Fruit fly (Drosophila melanogaster) whole organism, embryonic: ENCODE measurements around the gene Vha100-2.
A peak's percentile ranks its signal among the peaks of the same experiment; 100 is the strongest.

ENCODE experiments used
- Aef1 ChIP-seq: fragments of 200-800 bp; sonication (Bioruptor generic); IDR thresholded peaks from 3 replicates; pipeline ENCODE4 v1.3.6; 2022; ENCODE audit warnings: missing biosample characterization, missing genetic modification characterization
- CG10147 ChIP-seq: fragments of 200-800 bp; sonication (Bioruptor generic); optimal IDR thresholded peaks from 2 replicates; lab custom pipeline; 2019; ENCODE audit warnings: missing biosample characterization, mild to moderate bottlenecking, missing genetic modification characterization, moderate library complexity
- CG12219 ChIP-seq: fragments of 200-800 bp; sonication (Bioruptor generic); optimal IDR thresholded peaks from 3 replicates; lab custom pipeline; 2018; ENCODE audit warnings: missing biosample characterization, mild to moderate bottlenecking, missing genetic modification characterization
- CG12659 ChIP-seq: fragments of 200-800 bp; sonication (Bioruptor generic); optimal IDR thresholded peaks from 3 replicates; lab custom pipeline; 2017; ENCODE audit warnings: mild to moderate bottlenecking, missing biosample characterization, missing genetic modification reagents, missing genetic modification characterization
- CG12769 ChIP-seq: fragments of 200-800 bp; sonication (Bioruptor generic); optimal IDR thresholded peaks from 2 replicates; lab custom pipeline; 2019; ENCODE audit warnings: missing biosample characterization, mild to moderate bottlenecking, missing genetic modification characterization, moderate library complexity
- CG12942 ChIP-seq: fragments of 200-800 bp; sonication (Bioruptor generic); optimal IDR thresholded peaks from 3 replicates; lab custom pipeline; 2016; ENCODE audit warnings: missing biosample characterization, missing genetic modification characterization
- CG13123 ChIP-seq: fragments of 200-800 bp; sonication (Bioruptor generic); optimal IDR thresholded peaks from 2 replicates; lab custom pipeline; 2016; ENCODE audit warnings: missing biosample characterization, missing genetic modification characterization
- CG13287 ChIP-seq: fragments of 200-800 bp; sonication (Bioruptor generic); IDR thresholded peaks from 2 replicates; pipeline ENCODE4 v1.3.6; 2022; ENCODE audit warnings: missing biosample characterization, missing genetic modification characterization; ENCODE audit not compliant: partially characterized antibody
- CG17328 ChIP-seq: fragments of 200-800 bp; sonication (Bioruptor generic); IDR thresholded peaks from 2 replicates; pipeline ENCODE4 v1.3.6; 2022; ENCODE audit warnings: missing biosample characterization, missing genetic modification characterization
- CG2120 ChIP-seq: fragments of 200-800 bp; sonication (Bioruptor generic); optimal IDR thresholded peaks from 3 replicates; lab custom pipeline; 2016; ENCODE audit warnings: missing biosample characterization, missing genetic modification characterization
- CG3407 ChIP-seq: fragments of 200-800 bp; sonication (Bioruptor generic); optimal IDR thresholded peaks from 2 replicates; lab custom pipeline; 2018; ENCODE audit warnings: missing biosample characterization, mild to moderate bottlenecking, missing genetic modification characterization
- CG34376 ChIP-seq: fragments of 200-800 bp; sonication (Bioruptor generic); optimal IDR thresholded peaks from 2 replicates; lab custom pipeline; 2018; ENCODE audit warnings: missing biosample characterization, mild to moderate bottlenecking, missing genetic modification characterization
- CG3995 ChIP-seq: fragments of 200-800 bp; sonication (Bioruptor generic); optimal IDR thresholded peaks from 3 replicates; lab custom pipeline; 2016; ENCODE audit warnings: missing biosample characterization, missing genetic modification characterization
- CG4328 ChIP-seq: fragments of 200-800 bp; sonication (Bioruptor generic); optimal IDR thresholded peaks from 3 replicates; lab custom pipeline; 2017; ENCODE audit warnings: missing biosample characterization, missing genetic modification reagents, missing genetic modification characterization
- CG6683 ChIP-seq: fragments of 200-800 bp; sonication (Bioruptor generic); optimal IDR thresholded peaks from 2 replicates; lab custom pipeline; 2017; ENCODE audit warnings: missing biosample characterization, mild to moderate bottlenecking, missing genetic modification characterization, missing genetic modification reagents
- CG6791 ChIP-seq: fragments of 200-800 bp; sonication (Bioruptor generic); IDR thresholded peaks from 3 replicates; pipeline ENCODE4 v1.3.6; 2022; ENCODE audit warnings: missing biosample characterization, missing genetic modification characterization; ENCODE audit not compliant: partially characterized antibody
- CG8281 ChIP-seq: fragments of 200-800 bp; sonication (Bioruptor generic); optimal IDR thresholded peaks from 2 replicates; lab custom pipeline; 2018; ENCODE audit warnings: missing biosample characterization, mild to moderate bottlenecking, missing genetic modification characterization, moderate library complexity
- Dad ChIP-seq: fragments of 200-800 bp; sonication (Bioruptor generic); optimal IDR thresholded peaks from 3 replicates; lab custom pipeline; 2016; ENCODE audit warnings: missing biosample characterization, missing genetic modification characterization
- Drgx ChIP-seq: fragments of 200-800 bp; sonication (Bioruptor generic); IDR thresholded peaks from 2 replicates; pipeline ENCODE4 v1.3.6; 2022; ENCODE audit warnings: missing biosample characterization, missing genetic modification characterization
- HLHmδ ChIP-seq: fragments of 200-800 bp; sonication (Bioruptor generic); optimal IDR thresholded peaks from 2 replicates; lab custom pipeline; 2018; ENCODE audit warnings: missing biosample characterization, mild to moderate bottlenecking, missing genetic modification characterization, moderate library complexity
- MTF-1 ChIP-seq: fragments of 200-800 bp; sonication (Bioruptor generic); optimal IDR thresholded peaks from 2 replicates; lab custom pipeline; 2018; ENCODE audit warnings: missing biosample characterization, mild to moderate bottlenecking, missing genetic modification characterization, borderline replicate concordance
- Mad ChIP-seq: fragments of 200-800 bp; sonication (Bioruptor generic); optimal IDR thresholded peaks from 2 replicates; lab custom pipeline; 2016; ENCODE audit warnings: missing biosample characterization, missing genetic modification characterization
- Mes4 ChIP-seq: fragments of 200-800 bp; sonication (Bioruptor generic); optimal IDR thresholded peaks from 2 replicates; lab custom pipeline; 2016; ENCODE audit warnings: missing biosample characterization, missing genetic modification characterization
- Ravus ChIP-seq: fragments of 200-800 bp; sonication (Bioruptor generic); IDR thresholded peaks from 2 replicates; pipeline ENCODE4 v1.3.6; 2022; ENCODE audit warnings: missing biosample characterization, missing genetic modification characterization
- Scr ChIP-seq: fragments of 200-800 bp; sonication (Bioruptor generic); IDR thresholded peaks from 2 replicates; pipeline ENCODE4 v1.3.6; 2022; ENCODE audit warnings: missing biosample characterization, missing genetic modification characterization; ENCODE audit not compliant: partially characterized antibody
- Usf ChIP-seq: fragments of 200-800 bp; sonication (Bioruptor generic); optimal IDR thresholded peaks from 2 replicates; lab custom pipeline; 2017; ENCODE audit warnings: missing genotype, missing biosample characterization, missing genetic modification characterization
- cad ChIP-seq: fragments of >200 bp; optimal IDR thresholded peaks from 2 replicates; lab custom pipeline; 2017; ENCODE audit warnings: missing biosample characterization, missing genetic modification characterization
- chif ChIP-seq, 2 experiments: fragments of 200-800 bp; sonication (Bioruptor generic); optimal IDR thresholded peaks; 3 replicates each; lab custom pipeline; 2016; ENCODE audit warnings: missing biosample characterization in 2 of 2, missing genetic modification characterization in 2 of 2
- chn ChIP-seq: fragments of 200-800 bp; sonication (Bioruptor generic); optimal IDR thresholded peaks from 2 replicates; lab custom pipeline; 2016; ENCODE audit warnings: missing biosample characterization, missing genetic modification characterization
- dimm ChIP-seq: fragments of 200-800 bp; sonication (Bioruptor generic); IDR thresholded peaks from 2 replicates; pipeline ENCODE4 v1.3.6; 2022; ENCODE audit warnings: missing biosample characterization, missing genetic modification characterization
- dpn ChIP-seq, 2 experiments: fragments of 200-800 bp; sonication (Bioruptor generic); optimal IDR thresholded peaks; 3 replicates each; lab custom pipeline; 2016; ENCODE audit warnings: missing biosample characterization in 2 of 2, missing genetic modification characterization in 2 of 2
- fd3F ChIP-seq: fragments of 200-800 bp; sonication (Bioruptor generic); optimal IDR thresholded peaks from 2 replicates; lab custom pipeline; 2018; ENCODE audit warnings: missing biosample characterization, mild to moderate bottlenecking, missing genetic modification characterization, moderate library complexity
- fru ChIP-seq: fragments of >200 bp; optimal IDR thresholded peaks from 2 replicates; lab custom pipeline; 2017
- gcm ChIP-seq: fragments of 200-800 bp; sonication (Bioruptor generic); optimal IDR thresholded peaks from 2 replicates; lab custom pipeline; 2019; ENCODE audit warnings: missing biosample characterization, mild to moderate bottlenecking, missing genetic modification characterization, moderate library complexity
- gt ChIP-seq: fragments of 200-800 bp; sonication (Bioruptor generic); IDR thresholded peaks from 2 replicates; pipeline ENCODE4 v1.3.6; 2022; ENCODE audit warnings: missing biosample characterization, missing genetic modification characterization
- her ChIP-seq: fragments of 200-800 bp; sonication (Bioruptor generic); optimal IDR thresholded peaks from 2 replicates; lab custom pipeline; 2016; ENCODE audit warnings: missing biosample characterization, missing genetic modification characterization
- inv ChIP-seq: fragments of 200-800 bp; sonication (Bioruptor generic); IDR thresholded peaks from 2 replicates; pipeline ENCODE4 v1.3.6; 2022; ENCODE audit warnings: missing biosample characterization, missing genetic modification characterization; ENCODE audit not compliant: partially characterized antibody
- mam ChIP-seq: fragments of 200-800 bp; sonication (Bioruptor generic); optimal IDR thresholded peaks from 3 replicates; lab custom pipeline; 2016; ENCODE audit warnings: missing biosample characterization, missing genetic modification characterization
- onecut ChIP-seq: fragments of 200-800 bp; sonication (Bioruptor generic); IDR thresholded peaks from 2 replicates; pipeline ENCODE4 v1.3.6; 2022; ENCODE audit warnings: missing biosample characterization, missing genetic modification characterization
- otp ChIP-seq: fragments of 200-800 bp; sonication (Bioruptor generic); IDR thresholded peaks from 3 replicates; pipeline ENCODE4, ENCODE4 v1.3.6; 2022; ENCODE audit warnings: missing biosample characterization, missing genetic modification characterization
- pan ChIP-seq, 4 experiments: fragments of >200 bp in 3 of 4; fragments of 200-800 bp in 1 of 4; sonication (Bioruptor generic) in 1 of 4; optimal IDR thresholded peaks in 3 of 4; IDR thresholded peaks in 1 of 4; 2 replicates each; pipeline versions ENCODE4 v1.3.6 to Lab custom; 2017 to 2022; ENCODE audit warnings: missing biosample characterization in 2 of 4, missing genetic modification characterization in 2 of 4, mixed read lengths in 1 of 4
- peb ChIP-seq: fragments of 200-800 bp; sonication (Bioruptor generic); IDR thresholded peaks from 2 replicates; pipeline ENCODE4 v1.3.6; 2022; ENCODE audit warnings: missing biosample characterization, missing genetic modification characterization
- sc ChIP-seq, 3 experiments: fragments of >200 bp in 2 of 3; fragments of 200-800 bp in 1 of 3; sonication (Bioruptor generic) in 1 of 3; optimal IDR thresholded peaks; 2 replicates in 2 of 3; 3 replicates in 1 of 3; lab custom pipeline; 2017; ENCODE audit warnings: mild to moderate bottlenecking in 1 of 3, missing biosample characterization in 1 of 3, missing genetic modification characterization in 1 of 3, missing genetic modification reagents in 1 of 3
- shn ChIP-seq: fragments of 200-800 bp; sonication (Bioruptor generic); optimal IDR thresholded peaks from 3 replicates; lab custom pipeline; 2016; ENCODE audit warnings: missing biosample characterization, missing genetic modification characterization
- sim ChIP-seq: fragments of 200-800 bp; sonication (Bioruptor generic); IDR thresholded peaks from 2 replicates; pipeline ENCODE4 v1.3.6; 2022; ENCODE audit warnings: missing biosample characterization, missing genetic modification characterization
- sqz ChIP-seq: fragments of 200-800 bp; sonication (Bioruptor generic); optimal IDR thresholded peaks from 3 replicates; lab custom pipeline; 2018; ENCODE audit warnings: missing biosample characterization, mild to moderate bottlenecking, missing genetic modification characterization
- wek ChIP-seq: fragments of 200-800 bp; sonication (Bioruptor generic); optimal IDR thresholded peaks from 3 replicates; lab custom pipeline; 2018; ENCODE audit warnings: missing biosample characterization, mild to moderate bottlenecking, missing genetic modification characterization, moderate library complexity
- yki ChIP-seq: fragments of >200 bp; optimal IDR thresholded peaks from 3 replicates; lab custom pipeline; 2018

Gene Vha100-2

dm6 chr3R:18436550-18437362 lies 37.8 kb upstream of the Vha100-2 start (continued):
- no peak for TF ChIP-seq wek
- TF ChIP-seq chn (GFP tag; lab: Kevin White, UChicago): peak; percentile 11
- TF ChIP-seq Dad (GFP tag; lab: Kevin White, UChicago): peak; percentile 34
- TF ChIP-seq Mes4 (GFP tag; lab: Kevin White, UChicago): peak; percentile 10
- no peak for TF ChIP-seq gcm (GFP tag; lab: Kevin White, UChicago)
- TF ChIP-seq CG12769 (tag; lab: Kevin White, UChicago): peak; percentile 62
- peak; percentile 83 for TF ChIP-seq mam
- peak; percentile 12 for TF ChIP-seq yki
- TF ChIP-seq Scr (GFP tag; lab: Robert Waterston, UW): no peak
- TF ChIP-seq sqz (GFP tag; lab: Kevin White, UChicago): no peak
- peak; percentile 15; the same call in 1 of the 2 replicates for TF ChIP-seq Ravus (GFP tag; lab: Robert Waterston, UW)
- TF ChIP-seq cad (GFP tag; lab: Kevin White, UChicago): no peak
- TF ChIP-seq CG3407: no peak
- TF ChIP-seq CG13287 (GFP tag; lab: Robert Waterston, UW): no peak; the same call in 1 of the 2 replicates
- peak; percentile 30 for TF ChIP-seq CG12942 (GFP tag; lab: Kevin White, UChicago)
- no peak for TF ChIP-seq dimm
- TF ChIP-seq CG13123 (GFP tag; lab: Kevin White, UChicago): peak; percentile 24
- peak; percentile 27 for TF ChIP-seq Usf (GFP tag; lab: Kevin White, UChicago)
- TF ChIP-seq chif (GFP tag; optimal IDR thresholded peaks at IDR 0.05; lab: Kevin White, UChicago): peak; percentile 16 to 66
- TF ChIP-seq sc (optimal IDR thresholded peaks at IDR 0.05; lab: Kevin White, UChicago): no peak
- TF ChIP-seq sc (GFP tag; optimal IDR thresholded peaks at IDR 0.05; lab: Kevin White, UChicago): peak; percentile 36
- TF ChIP-seq gt (GFP tag; lab: Robert Waterston, UW): no peak
- TF ChIP-seq Aef1: peak; percentile 62
- TF ChIP-seq Drgx (GFP tag; lab: Robert Waterston, UW): peak; percentile 80
- no peak for TF ChIP-seq HLHmδ (GFP tag; lab: Kevin White, UChicago)
- no peak for TF ChIP-seq sim (GFP tag; lab: Robert Waterston, UW)
- no peak for TF ChIP-seq CG6791 (GFP tag; lab: Robert Waterston, UW)
- no peak for TF ChIP-seq fru (lab: Kevin White, UChicago)
- TF ChIP-seq CG8281 (tag; lab: Kevin White, UChicago): no peak
- TF ChIP-seq her (GFP tag; lab: Kevin White, UChicago): peak; percentile 21
- peak; percentile 69 to 73 for TF ChIP-seq dpn (GFP tag; optimal IDR thresholded peaks at IDR 0.05; lab: Kevin White, UChicago)
- no peak for TF ChIP-seq CG6683 (GFP tag; lab: Kevin White, UChicago)
- no peak for TF ChIP-seq onecut (GFP tag; lab: Robert Waterston, UW)
- TF ChIP-seq CG3995 (GFP tag; lab: Kevin White, UChicago): peak; percentile 33
- TF ChIP-seq CG34376 (GFP tag; lab: Kevin White, UChicago): peak; percentile 27
- peak; percentile 20 for TF ChIP-seq fd3F
- no peak for TF ChIP-seq CG4328 (GFP tag; lab: Kevin White, UChicago)
- no peak for TF ChIP-seq peb (GFP tag; lab: Robert Waterston, UW)
- peak; percentile 51 for TF ChIP-seq CG12659 (GFP tag; lab: Kevin White, UChicago)
- peak; percentile 37 for TF ChIP-seq CG17328 (GFP tag; lab: Robert Waterston, UW)
- no peak for TF ChIP-seq CG10147 (GFP tag; lab: Kevin White, UChicago)
- TF ChIP-seq inv (GFP tag; lab: Robert Waterston, UW): no peak
- TF ChIP-seq Mad (GFP tag; lab: Kevin White, UChicago): no peak
- TF ChIP-seq MTF-1 (GFP tag; lab: Kevin White, UChicago): no peak
- no peak for TF ChIP-seq pan (optimal IDR thresholded peaks at IDR 0.05; lab: Kevin White, UChicago)
- peak in 1 of 2 experiments; percentile 58 for TF ChIP-seq pan (GFP tag; optimal IDR thresholded peaks at IDR 0.05 in 1 of 2, IDR thresholded peaks at IDR 0.05 in 1 of 2)
- 0 out of 3 replicates have a peak, but pooled peaks have one; percentile 15 for TF ChIP-seq otp (GFP tag; lab: Robert Waterston, UW)
- peak; percentile 93 for TF ChIP-seq CG2120 (GFP tag; lab: Kevin White, UChicago)
- peak; percentile 46 for TF ChIP-seq shn (GFP tag; lab: Kevin White, UChicago)
- peak; percentile 9 for TF ChIP-seq CG12219 (GFP tag; lab: Kevin White, UChicago)
